Worm (Caenorhabditis elegans): ENCODE results near the gene F38B6.2.

F38B6.2 gene

ce11 chrX:6749124-6749822, 50.9 kb downstream of the F38B6.2 start:
- TF ChIP-seq ztf-4 (tag; optimal IDR thresholded peaks at IDR 0.05): peak; percentile 82
- peak; percentile 27 for TF ChIP-seq pqm-1 (tag; optimal IDR thresholded peaks at IDR 0.05)
- no peak for TF ChIP-seq sea-2 (GFP tag; optimal IDR thresholded peaks at IDR 0.05)
- peak; percentile 93 for TF ChIP-seq nhr-43 (tag; optimal IDR thresholded peaks at IDR 0.05; ENCODE audit: poor library complexity, severe bottlenecking)
- TF ChIP-seq elt-3 (tag; optimal IDR thresholded peaks at IDR 0.05): peak in 2 of 3 experiments; percentile 16 to 88
- TF ChIP-seq fos-1 (tag; optimal IDR thresholded peaks at IDR 0.05): no peak
- peak; percentile 65 for TF ChIP-seq nfya-1 (tag; optimal IDR thresholded peaks at IDR 0.05; ENCODE audit: insufficient read depth)
- no peak for TF ChIP-seq fkh-2 (tag; optimal IDR thresholded peaks at IDR 0.05)
- TF ChIP-seq nhr-23 (tag; optimal IDR thresholded peaks at IDR 0.05): peak; percentile 95
- TF ChIP-seq unc-62 (GFP tag; optimal IDR thresholded peaks at IDR 0.05): peak; percentile 53
- TF ChIP-seq nhr-12 (tag; optimal IDR thresholded peaks at IDR 0.05): no peak
- TF ChIP-seq tbx-2 (tag; optimal IDR thresholded peaks at IDR 0.05): peak; percentile 75
- TF ChIP-seq jun-1 (tag; optimal IDR thresholded peaks at IDR 0.05): peak; percentile 69
- TF ChIP-seq nhr-28 (tag; optimal IDR thresholded peaks at IDR 0.05): peak; percentile 67
- TF ChIP-seq ceh-16 (tag; optimal IDR thresholded peaks at IDR 0.05): no peak
- no peak for TF ChIP-seq unc-39 (tag; optimal IDR thresholded peaks at IDR 0.05)
- no peak for TF ChIP-seq ceh-28 (tag; optimal IDR thresholded peaks at IDR 0.05)
- peak in 1 of 2 experiments; percentile 8 for TF ChIP-seq eor-1 (tag; optimal IDR thresholded peaks at IDR 0.05)
- peak; percentile 96 for TF ChIP-seq mdl-1 (tag; optimal IDR thresholded peaks at IDR 0.05)
- TF ChIP-seq egl-5 (tag; optimal IDR thresholded peaks at IDR 0.05): no peak
- TF ChIP-seq lsy-12 (tag; optimal IDR thresholded peaks at IDR 0.05): peak; percentile 60
- peak; percentile 91 for TF ChIP-seq elt-2 (tag; optimal IDR thresholded peaks at IDR 0.05)
- peak; percentile 61 for TF ChIP-seq pha-4 (tag; optimal IDR thresholded peaks at IDR 0.05)
- TF ChIP-seq nhr-67 (tag; optimal IDR thresholded peaks at IDR 0.05): no peak
- TF ChIP-seq mml-1 (tag; optimal IDR thresholded peaks at IDR 0.05): peak; percentile 42
- TF ChIP-seq nhr-25 (tag; optimal IDR thresholded peaks at IDR 0.05): peak; percentile 74

- TF ChIP-seq fkh-10 (GFP tag; optimal IDR thresholded peaks at IDR 0.05) (no peak), skn-1 (tag; optimal IDR thresholded peaks at IDR 0.05) (no peak), zag-1 (tag; optimal IDR thresholded peaks at IDR 0.05) (no peak), nhr-237 (tag; optimal IDR thresholded peaks at IDR 0.05) (no peak), ceh-28 (tag; optimal IDR thresholded peaks at IDR 0.05) (peak; percentile 45), nhr-43 (tag; optimal IDR thresholded peaks at IDR 0.05; ENCODE audit: poor library complexity, severe bottlenecking) (peak; percentile 83), unc-39 (tag; optimal IDR thresholded peaks at IDR 0.05) (no peak), unc-62 (GFP tag; optimal IDR thresholded peaks at IDR 0.05) (peak; percentile 41), fkh-2 (tag; optimal IDR thresholded peaks at IDR 0.05) (no peak), egl-27 (tag; optimal IDR thresholded peaks at IDR 0.05) (peak; percentile 84), nhr-23 (tag; optimal IDR thresholded peaks at IDR 0.05) (peak; percentile 86), mdl-1 (tag; optimal IDR thresholded peaks at IDR 0.05) (peak; percentile 100), aly-2 (tag; optimal IDR thresholded peaks at IDR 0.05) (no peak), nhr-67 (tag; optimal IDR thresholded peaks at IDR 0.05) (no peak), pqm-1 (tag; optimal IDR thresholded peaks at IDR 0.05) (peak; percentile 87), elt-3 (tag; optimal IDR thresholded peaks at IDR 0.05) (peak in 1 of 3 experiments; percentile 78), lsy-12 (tag; optimal IDR thresholded peaks at IDR 0.05) (peak; percentile 11), ama-1 (optimal IDR thresholded peaks at IDR 0.05) (peak; percentile 70), snpc-4 (tag; optimal IDR thresholded peaks at IDR 0.05) (peak; percentile 31), sea-2 (GFP tag; optimal IDR thresholded peaks at IDR 0.05) (no peak), ceh-16 (tag; optimal IDR thresholded peaks at IDR 0.05) (no peak), lin-15B (tag; optimal IDR thresholded peaks at IDR 0.05) (no peak), fos-1 (tag; optimal IDR thresholded peaks at IDR 0.05) (no peak), nhr-28 (tag; optimal IDR thresholded peaks at IDR 0.05) (no peak), ceh-82 (tag; optimal IDR thresholded peaks at IDR 0.05) (no peak), nhr-11 (tag; optimal IDR thresholded peaks at IDR 0.05) (peak; percentile 64), hmg-11 (tag; optimal IDR thresholded peaks at IDR 0.05) (peak; percentile 68), nhr-12 (tag; optimal IDR thresholded peaks at IDR 0.05) (no peak), nhr-76 (tag; optimal IDR thresholded peaks at IDR 0.05) (no peak), nfya-1 (tag; optimal IDR thresholded peaks at IDR 0.05; ENCODE audit: insufficient read depth) (peak; percentile 75), egl-5 (tag; optimal IDR thresholded peaks at IDR 0.05) (peak; percentile 75), ztf-11 (tag; optimal IDR thresholded peaks at IDR 0.05) (no peak), pha-4 (tag; optimal IDR thresholded peaks at IDR 0.05) (peak; percentile 99), ceh-9 (tag; optimal IDR thresholded peaks at IDR 0.05) (no peak), mml-1 (tag; optimal IDR thresholded peaks at IDR 0.05) (peak; percentile 97), R02D3.7 (tag; optimal IDR thresholded peaks at IDR 0.05) (no peak), tbx-2 (tag; optimal IDR thresholded peaks at IDR 0.05) (peak; percentile 77), ZK546.5 (tag; optimal IDR thresholded peaks at IDR 0.05) (no peak), elt-2 (tag; optimal IDR thresholded peaks at IDR 0.05) (peak; percentile 89), nhr-25 (tag; optimal IDR thresholded peaks at IDR 0.05) (peak; percentile 95), ztf-4 (tag; optimal IDR thresholded peaks at IDR 0.05) (no peak), eor-1 (tag; optimal IDR thresholded peaks at IDR 0.05) (peak; percentile 39 to 57), elt-1 (tag; optimal IDR thresholded peaks at IDR 0.05) (peak; percentile 54), nhr-77 (tag; optimal IDR thresholded peaks at IDR 0.05) (no peak), daf-12 (tag; optimal IDR thresholded peaks at IDR 0.05) (no peak), jun-1 (tag; optimal IDR thresholded peaks at IDR 0.05) (peak; percentile 85), lin-39 (tag; optimal IDR thresholded peaks at IDR 0.05) (peak; percentile 72)
Observed at ce11 chrX:6750145-6750544, 51.8 kb downstream of the F38B6.2 start.

Data from whole organism, L3 larva.